Fruit fly (Drosophila melanogaster): ENCODE data around the gene CG6638.

DNA sequence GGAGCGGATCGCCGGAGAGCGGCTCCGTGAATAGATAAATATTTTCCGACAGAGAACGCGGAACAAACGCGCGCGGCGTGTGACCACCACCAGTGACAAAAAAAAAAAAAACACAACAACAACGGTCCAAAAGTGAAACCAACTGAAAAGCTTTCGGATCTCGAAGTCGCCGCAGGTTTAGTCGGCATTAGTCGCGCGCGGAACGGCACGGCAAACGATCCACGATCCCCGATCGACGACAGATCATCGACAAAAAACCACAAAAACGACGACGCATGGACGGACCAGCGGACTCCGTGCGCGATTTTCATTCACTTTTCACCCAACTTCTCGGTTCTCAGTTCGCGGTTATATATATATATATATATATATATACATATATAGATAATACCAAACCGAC is 2.6 kb upstream of the CG6638 start:
- no peak for TF ChIP-seq sens-2 (GFP tag; IDR thresholded peaks at IDR 0.05)
- TF ChIP-seq shn (GFP tag; optimal IDR thresholded peaks at IDR 0.05) = no peak
- no peak for TF ChIP-seq CG1024 (GFP tag; IDR thresholded peaks at IDR 0.05)
